Worm (Caenorhabditis elegans) whole organism, dauer: ENCODE measurements around the gene F16B12.4.

Source experiments
- unc-62 ChIP-seq: sonication (generic microtip); optimal IDR thresholded peaks from 2 replicates; lab custom pipeline; 2017; ENCODE audit warnings: missing biosample characterization, missing genetic modification reagents, missing genetic modification characterization

F16B12.4 gene

DNA sequence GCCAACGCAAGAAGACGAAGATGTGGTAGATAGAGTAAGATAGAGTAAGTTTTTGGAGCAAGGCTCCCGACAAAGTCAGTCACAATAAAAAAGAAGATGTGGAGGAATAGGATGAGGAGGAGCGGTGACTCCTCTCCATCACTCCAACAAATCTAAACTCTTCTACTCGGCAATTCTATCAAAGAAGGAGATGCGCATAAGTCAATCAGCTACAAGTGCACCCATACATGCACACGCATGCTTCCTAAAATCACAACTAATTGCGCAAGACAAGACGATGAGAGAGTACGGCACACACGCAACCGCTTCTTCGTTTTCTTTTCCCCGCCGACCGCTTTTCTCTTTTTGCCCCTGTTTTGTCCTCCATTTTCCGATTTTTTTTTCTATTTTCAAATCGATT lies 50.9 kb downstream of the F16B12.4 start:
- no peak for TF ChIP-seq unc-62 (GFP tag; lab: Kevin White, UChicago)
